Fruit fly (Drosophila melanogaster) whole organism, wandering third instar larva: ENCODE measurements around the gene Prosbeta4.

ENCODE experiments used
- HLH106 ChIP-seq: fragments of 200-800 bp; optimal IDR thresholded peaks from 3 replicates; lab custom pipeline; 2019; ENCODE audit warnings: missing biosample characterization, mild to moderate bottlenecking, missing genetic modification characterization, moderate library complexity
- Hr78 ChIP-seq: fragments of >200 bp; optimal IDR thresholded peaks from 2 replicates; lab custom pipeline; 2017; ENCODE audit warnings: missing biosample characterization, missing genetic modification characterization
- Myc ChIP-seq: fragments of >200 bp; optimal IDR thresholded peaks from 2 replicates; lab custom pipeline; 2017
- OdsH ChIP-seq: fragments of 200-800 bp; sonication (Bioruptor generic); optimal IDR thresholded peaks from 2 replicates; lab custom pipeline; 2016; ENCODE audit warnings: missing biosample characterization, mild to moderate bottlenecking, missing genetic modification characterization
- Rel ChIP-seq, 2 experiments: fragments of 200-800 bp; sonication (Bioruptor generic) in 1 of 2; optimal IDR thresholded peaks; 2 replicates in 1 of 2; 3 replicates in 1 of 2; lab custom pipeline; 2016 to 2019; ENCODE audit warnings: mild to moderate bottlenecking in 2 of 2, missing biosample characterization in 2 of 2, missing genetic modification characterization in 2 of 2, moderate library complexity in 1 of 2
- Vsx2 ChIP-seq: fragments of 200-300, 225-300 bp; sonication (Bioruptor generic); optimal IDR thresholded peaks from 2 replicates; lab custom pipeline; 2018; ENCODE audit warnings: missing biosample characterization, missing genetic modification characterization; ENCODE audit not compliant: partially characterized antibody
- dl ChIP-seq, 2 experiments: fragments of 175-275, 200-275 bp in 1 of 2; fragments of 200-275 bp in 1 of 2; sonication (Bioruptor generic); optimal IDR thresholded peaks; lab custom pipeline; 2018; ENCODE audit warnings: mild to moderate bottlenecking in 2 of 2, missing biosample characterization in 2 of 2, missing genetic modification characterization in 2 of 2, moderate library complexity in 2 of 2; ENCODE audit not compliant: partially characterized antibody in 2 of 2, insufficient read depth in 1 of 2
- ey ChIP-seq: fragments of 200-800 bp; sonication (Bioruptor generic); optimal IDR thresholded peaks from 2 replicates; lab custom pipeline; 2016; ENCODE audit warnings: missing biosample characterization, missing genetic modification characterization
- fru ChIP-seq: fragments of 200-800 bp; sonication (Bioruptor generic); optimal IDR thresholded peaks from 3 replicates; lab custom pipeline; 2016; ENCODE audit warnings: missing biosample characterization, mild to moderate bottlenecking, missing genetic modification characterization
- h ChIP-seq: fragments of 200-800 bp; sonication (Bioruptor generic); optimal IDR thresholded peaks from 3 replicates; lab custom pipeline; 2016; ENCODE audit warnings: missing biosample characterization, mild to moderate bottlenecking, missing genetic modification characterization
- lola ChIP-seq: fragments of >200 bp; optimal IDR thresholded peaks from 2 replicates; lab custom pipeline; 2017; ENCODE audit warnings: missing biosample characterization, missing genetic modification characterization
- rgr ChIP-seq: fragments of 200-800 bp; sonication (Bioruptor generic); optimal IDR thresholded peaks from 3 replicates; lab custom pipeline; 2016; ENCODE audit warnings: missing biosample characterization, mild to moderate bottlenecking, missing genetic modification characterization
- usp ChIP-seq: fragments of >200 bp; optimal IDR thresholded peaks from 2 replicates; lab custom pipeline; 2017; ENCODE audit warnings: missing biosample characterization, missing genetic modification characterization

DNA sequence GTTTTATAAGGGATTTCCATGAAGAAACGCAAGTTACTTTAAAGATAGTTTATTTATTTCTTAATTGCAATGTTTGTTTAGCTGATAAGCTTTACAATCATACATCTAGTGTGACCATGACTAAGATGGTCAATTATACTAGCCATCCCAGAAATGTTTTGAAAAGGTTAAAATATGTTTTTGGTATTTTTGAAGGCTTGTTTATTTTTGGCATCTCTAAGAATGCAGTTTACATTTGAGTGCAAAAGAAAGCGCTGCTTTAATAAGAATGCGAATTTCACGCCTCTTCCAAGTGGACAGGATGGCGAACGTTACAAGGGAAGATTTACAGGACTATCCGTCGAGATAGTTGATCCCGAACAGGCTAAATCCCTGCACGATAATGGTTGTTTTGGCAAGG, 2.4 kb downstream of the Prosbeta4 start, which contains the start of gene Tsen2:
- TF ChIP-seq dl (GFP tag; optimal IDR thresholded peaks at IDR 0.05; lab: Kevin White, UChicago; ENCODE audit: insufficient read depth in 1 of 2, partially characterized antibody in 2 of 2) (no peak), Vsx2 (GFP tag; lab: Kevin White, UChicago) (no peak), OdsH (GFP tag; lab: Kevin White, UChicago) (no peak), rgr (no peak), Myc (lab: Kevin White, UChicago) (no peak), fru (no peak), Hr78 (GFP tag; lab: Kevin White, UChicago) (no peak), HLH106 (tag; lab: Kevin White, UChicago) (no peak), Rel (GFP tag; optimal IDR thresholded peaks at IDR 0.05; lab: Kevin White, UChicago) (no peak), Rel (tag; optimal IDR thresholded peaks at IDR 0.05; lab: Kevin White, UChicago) (no peak), ey (GFP tag; lab: Kevin White, UChicago) (no peak), h (GFP tag; lab: Kevin White, UChicago) (no peak), usp (no peak), lola (GFP tag; lab: Kevin White, UChicago) (no peak)
